In genomic region chrII:13732146-13732545, ce11 we compare ENCODE assay signal across 2 worm cellular contexts.
TF ChIP-seq lines count a peak whose summit lies in the region.

No protein-coding gene starts in this region.

TF ChIP-seq in whole organism, L4 larva, 104 proteins besides CTCF, POLR2A, EP300 and RAD21:
- TF ChIP-seq nhr-25 (tag; optimal IDR thresholded peaks at IDR 0.05; lab: Kevin White, UChicago; ENCODE audit: borderline replicate concordance, insufficient read depth): no peak
- peak; percentile 77 for TF ChIP-seq F49E8.2 (tag; optimal IDR thresholded peaks at IDR 0.05; lab: Kevin White, UChicago; ENCODE audit: borderline replicate concordance)

TF ChIP-seq in whole organism, young adult, 124 proteins besides CTCF, POLR2A, EP300 and RAD21 (continues in another document):
- TF ChIP-seq ceh-58 (GFP tag; IDR thresholded peaks at IDR 0.05; lab: Robert Waterston, UW) (no peak), hsf-1 (GFP tag; IDR thresholded peaks at IDR 0.05; lab: Robert Waterston, UW) (no peak), Y95B8A.8 (GFP tag; IDR thresholded peaks at IDR 0.05; lab: Robert Waterston, UW) (no peak), snpc-1.1 (tag; optimal IDR thresholded peaks at IDR 0.05; lab: Kevin White, UChicago; ENCODE audit: insufficient read depth) (no peak), T26A5.8 (tag; optimal IDR thresholded peaks at IDR 0.05; lab: Kevin White, UChicago) (no peak), snpc-3.4 (tag; optimal IDR thresholded peaks at IDR 0.05; lab: Kevin White, UChicago) (peak; percentile 18), C17E4.6 (GFP tag; IDR thresholded peaks at IDR 0.05; lab: Robert Waterston, UW) (no peak), zfh-2 (GFP tag; conservative IDR thresholded peaks at IDR 0.05; lab: Robert Waterston, UW) (no peak), ekl-4 (GFP tag; IDR thresholded peaks at IDR 0.05; lab: Robert Waterston, UW) (0 out of 2 replicates have a peak, but pooled peaks have one; percentile 38), ceh-91 (GFP tag; IDR thresholded peaks at IDR 0.05; lab: Robert Waterston, UW) (peak; percentile 55), attf-6 (GFP tag; IDR thresholded peaks at IDR 0.05; lab: Robert Waterston, UW) (no peak), F52B5.7 (tag; optimal IDR thresholded peaks at IDR 0.05; lab: Kevin White, UChicago) (no peak), F39B2.1 (GFP tag; IDR thresholded peaks at IDR 0.05; lab: Robert Waterston, UW) (no peak), ztf-18 (tag; optimal IDR thresholded peaks at IDR 0.05; lab: Kevin White, UChicago) (no peak), nhr-80 (tag; optimal IDR thresholded peaks at IDR 0.05; lab: Kevin White, UChicago) (no peak), him-1 (tag; optimal IDR thresholded peaks at IDR 0.05; lab: Kevin White, UChicago) (no peak), lir-1 (GFP tag; conservative IDR thresholded peaks at IDR 0.05; lab: Robert Waterston, UW) (no peak), ets-4 (GFP tag; optimal IDR thresholded peaks at IDR 0.05; lab: Kevin White, UChicago) (no peak), D2030.7 (GFP tag; IDR thresholded peaks at IDR 0.05; lab: Robert Waterston, UW) (peak; percentile 66; the same call in 1 of the 2 replicates), akir-1 (GFP tag; optimal IDR thresholded peaks at IDR 0.05; lab: Kevin White, UChicago) (no peak), die-1 (tag; optimal IDR thresholded peaks at IDR 0.05; lab: Kevin White, UChicago) (no peak), F57C9.4 (tag; optimal IDR thresholded peaks at IDR 0.05; lab: Kevin White, UChicago) (no peak), mcd-1 (GFP tag; IDR thresholded peaks at IDR 0.05; lab: Robert Waterston, UW) (no peak), ceh-79 (tag; optimal IDR thresholded peaks at IDR 0.05; lab: Kevin White, UChicago) (no peak), bed-2 (GFP tag; IDR thresholded peaks at IDR 0.05; lab: Robert Waterston, UW) (no peak), nhr-179 (tag; optimal IDR thresholded peaks at IDR 0.05; lab: Kevin White, UChicago) (no peak), K12H6.12 (tag; optimal IDR thresholded peaks at IDR 0.05; lab: Kevin White, UChicago) (no peak), pha-4 (tag; optimal IDR thresholded peaks at IDR 0.05; lab: Kevin White, UChicago) (no peak), egl-44 (GFP tag; IDR thresholded peaks at IDR 0.05; lab: Robert Waterston, UW) (no peak), C06A6.2 (GFP tag; conservative IDR thresholded peaks at IDR 0.05; lab: Robert Waterston, UW) (no peak), ccch-3 (GFP tag; optimal IDR thresholded peaks at IDR 0.05; lab: Kevin White, UChicago) (no peak), lsy-27 (tag; optimal IDR thresholded peaks at IDR 0.05; lab: Kevin White, UChicago; ENCODE audit: borderline replicate concordance, insufficient read depth) (no peak), K11D2.4 (GFP tag; IDR thresholded peaks at IDR 0.05; lab: Robert Waterston, UW) (no peak), nfya-1 (tag; optimal IDR thresholded peaks at IDR 0.05; lab: Kevin White, UChicago; ENCODE audit: borderline replicate concordance, insufficient read depth) (no peak), hlh-26 (GFP tag; conservative IDR thresholded peaks at IDR 0.05; lab: Robert Waterston, UW) (no peak), nfyb-1 (GFP tag; IDR thresholded peaks at IDR 0.05; lab: Robert Waterston, UW) (no peak), chd-7 (tag; optimal IDR thresholded peaks at IDR 0.05; lab: Kevin White, UChicago) (no peak), tbp1 (GFP tag; optimal IDR thresholded peaks at IDR 0.05; lab: Kevin White, UChicago) (no peak), B0019.2 (GFP tag; conservative IDR thresholded peaks at IDR 0.05; lab: Robert Waterston, UW) (no peak), efl-1 (GFP tag; optimal IDR thresholded peaks at IDR 0.05; lab: Kevin White, UChicago) (peak; percentile 79), pbrm-1 (GFP tag; IDR thresholded peaks at IDR 0.05; lab: Robert Waterston, UW) (no peak), aptf-3 (GFP tag; IDR thresholded peaks at IDR 0.05; lab: Robert Waterston, UW) (no peak), rec-8 (tag; optimal IDR thresholded peaks at IDR 0.05; lab: Kevin White, UChicago) (no peak), ceh-27 (GFP tag; optimal IDR thresholded peaks at IDR 0.05; lab: Kevin White, UChicago) (no peak), madf-10 (tag; optimal IDR thresholded peaks at IDR 0.05; lab: Kevin White, UChicago) (no peak), ZK185.1 (tag; optimal IDR thresholded peaks at IDR 0.05; lab: Kevin White, UChicago; ENCODE audit: poor library complexity, severe bottlenecking) (no peak), zim-3 (tag; optimal IDR thresholded peaks at IDR 0.05; lab: Kevin White, UChicago) (no peak), ceh-40 (GFP tag; IDR thresholded peaks at IDR 0.05; lab: Robert Waterston, UW) (no peak), hlh-12 (tag; optimal IDR thresholded peaks at IDR 0.05; lab: Kevin White, UChicago) (no peak), Y67H2A.10 (GFP tag; conservative IDR thresholded peaks at IDR 0.05; lab: Robert Waterston, UW) (no peak), atf-7 (tag; optimal IDR thresholded peaks at IDR 0.05; lab: Kevin White, UChicago) (no peak), sdz-38 (tag; optimal IDR thresholded peaks at IDR 0.05; lab: Kevin White, UChicago) (no peak), let-607 (tag; optimal IDR thresholded peaks at IDR 0.05; lab: Kevin White, UChicago) (no peak), Y53F4B.3 (GFP tag; IDR thresholded peaks at IDR 0.05; lab: Robert Waterston, UW) (no peak), ama-1 (optimal IDR thresholded peaks at IDR 0.05; lab: Kevin White, UChicago) (no peak), ama-1 (GFP tag; optimal IDR thresholded peaks at IDR 0.05; lab: Kevin White, UChicago) (no peak), lag-1 (GFP tag; IDR thresholded peaks at IDR 0.05; lab: Robert Waterston, UW) (no peak), sea-2 (GFP tag; IDR thresholded peaks at IDR 0.05; lab: Robert Waterston, UW) (no peak), dox-1 (GFP tag; IDR thresholded peaks at IDR 0.05; lab: Robert Waterston, UW) (peak; percentile 57), snpc-4 (GFP tag; optimal IDR thresholded peaks at IDR 0.05; lab: Kevin White, UChicago) (no peak), snpc-4 (tag; optimal IDR thresholded peaks at IDR 0.05; lab: Kevin White, UChicago) (peak in 1 of 4 experiments; percentile 41), unc-62 (GFP tag; optimal IDR thresholded peaks at IDR 0.05; lab: Kevin White, UChicago) (no peak), dpl-1 (GFP tag; optimal IDR thresholded peaks at IDR 0.05; lab: Kevin White, UChicago) (peak; percentile 12), xnd-1 (tag; optimal IDR thresholded peaks at IDR 0.05; lab: Kevin White, UChicago) (peak; percentile 95), rcor-1 (GFP tag; IDR thresholded peaks at IDR 0.05; lab: Robert Waterston, UW) (no peak), attf-3 (GFP tag; conservative IDR thresholded peaks at IDR 0.05; lab: Robert Waterston, UW) (no peak), rpc-1 (optimal IDR thresholded peaks at IDR 0.05; lab: Kevin White, UChicago) (no peak), rpc-1 (tag; optimal IDR thresholded peaks at IDR 0.05; lab: Kevin White, UChicago) (no peak), lin-35 (GFP tag; optimal IDR thresholded peaks at IDR 0.05; lab: Kevin White, UChicago) (no peak), madf-8 (GFP tag; conservative IDR thresholded peaks at IDR 0.05; lab: Robert Waterston, UW) (peak; percentile 79), cebp-2 (GFP tag; IDR thresholded peaks at IDR 0.05; lab: Robert Waterston, UW) (no peak), tlf-1 (GFP tag; optimal IDR thresholded peaks at IDR 0.05; lab: Kevin White, UChicago) (peak; percentile 31), egl-18 (GFP tag; IDR thresholded peaks at IDR 0.05; lab: Robert Waterston, UW) (no peak), ztf-28 (GFP tag; IDR thresholded peaks at IDR 0.05; lab: Robert Waterston, UW) (no peak), Y79H2A.3 (GFP tag; conservative IDR thresholded peaks at IDR 0.05; lab: Robert Waterston, UW) (no peak), B0336.3 (GFP tag; IDR thresholded peaks at IDR 0.05; lab: Robert Waterston, UW) (0 out of 2 replicates have a peak, but pooled peaks have one; percentile 22), nhr-27 (tag; optimal IDR thresholded peaks at IDR 0.05; lab: Kevin White, UChicago) (no peak), bed-1 (GFP tag; IDR thresholded peaks at IDR 0.05; lab: Robert Waterston, UW) (no peak), mxl-1 (tag; optimal IDR thresholded peaks at IDR 0.05; lab: Kevin White, UChicago) (no peak), gei-17 (GFP tag; optimal IDR thresholded peaks at IDR 0.05; lab: Kevin White, UChicago) (no peak), attf-5 (GFP tag; optimal IDR thresholded peaks at IDR 0.05; lab: Kevin White, UChicago) (no peak), athp-1 (tag; optimal IDR thresholded peaks at IDR 0.05; lab: Kevin White, UChicago) (no peak), T07F8.4 (tag; optimal IDR thresholded peaks at IDR 0.05; lab: Kevin White, UChicago) (no peak), cebp-1 (GFP tag; IDR thresholded peaks at IDR 0.05; lab: Robert Waterston, UW) (no peak), cebp-1 (tag; optimal IDR thresholded peaks at IDR 0.05; lab: Kevin White, UChicago) (no peak), lin-26 (GFP tag; IDR thresholded peaks at IDR 0.05; lab: Robert Waterston, UW) (no peak), B0261.1 (tag; optimal IDR thresholded peaks at IDR 0.05; lab: Kevin White, UChicago) (no peak), lin-54 (GFP tag; optimal IDR thresholded peaks at IDR 0.05; lab: Kevin White, UChicago) (peak; percentile 64), mes-4 (tag; optimal IDR thresholded peaks at IDR 0.05; lab: Kevin White, UChicago) (no peak), F55B11.4 (tag; optimal IDR thresholded peaks at IDR 0.05; lab: Kevin White, UChicago; ENCODE audit: borderline replicate concordance, insufficient read depth) (no peak), F23B12.7 (tag; optimal IDR thresholded peaks at IDR 0.05; lab: Kevin White, UChicago; ENCODE audit: insufficient read depth) (no peak), lsl-1 (GFP tag; optimal IDR thresholded peaks at IDR 0.05; lab: Kevin White, UChicago) (peak; percentile 98), nfya-2 (GFP tag; IDR thresholded peaks at IDR 0.05; lab: Robert Waterston, UW) (no peak)

Comparison
In these comparisons a context has a peak if more than half of its experiments do, and no peak if none do; other contexts are left out.
1. Of the 7 proteins assayed by ChIP-seq in both whole organism, young adult and whole organism, L4 larva: peak only in whole organism, young adult: dpl-1 and unc-130; only in whole organism, L4 larva: F49E8.2; in both: none; in neither: 3; mixed calls (peak in some experiments, not most) for 1.